Fruit fly (Drosophila melanogaster) whole organism: ENCODE results near the gene eIF4EHP.

Experiments used
- CG8478 ChIP-seq: fragments of >200 bp; optimal IDR thresholded peaks from 2 replicates; lab custom pipeline; 2018; ENCODE audit warnings: inconsistent platforms
- Dll ChIP-seq: fragments of >200 bp; optimal IDR thresholded peaks from 2 replicates; lab custom pipeline; 2017
- EcR ChIP-seq, 2 experiments: fragments of >200 bp; optimal IDR thresholded peaks; 2 replicates each; lab custom pipeline; 2017; ENCODE audit warnings: missing biosample characterization in 2 of 2, missing genetic modification characterization in 2 of 2, missing genetic modification reagents in 2 of 2
- pan ChIP-seq: fragments of >200 bp; optimal IDR thresholded peaks from 2 replicates; lab custom pipeline; 2017
- psq ChIP-seq: fragments of >200 bp; optimal IDR thresholded peaks from 2 replicates; lab custom pipeline; 2017
- usp ChIP-seq: fragments of >200 bp; optimal IDR thresholded peaks from 2 replicates; lab custom pipeline; 2017; ENCODE audit warnings: missing biosample characterization, missing genetic modification characterization, mixed read lengths

eIF4EHP gene

dm6 chr3R:24090143-24090542 lies 18.6 kb downstream of the eIF4EHP start:
- TF ChIP-seq pan = no peak
- no peak for TF ChIP-seq usp (GFP tag; lab: Kevin White, UChicago)
- TF ChIP-seq EcR (GFP tag; optimal IDR thresholded peaks at IDR 0.05; lab: Kevin White, UChicago) = no peak
- TF ChIP-seq psq (lab: Kevin White, UChicago) = no peak
- TF ChIP-seq Dll (lab: Kevin White, UChicago) = no peak
- TF ChIP-seq CG8478 = no peak

dm6 chr3R:24084975-24085374 lies 23.8 kb downstream of the eIF4EHP start:
- TF ChIP-seq EcR (GFP tag; optimal IDR thresholded peaks at IDR 0.05; lab: Kevin White, UChicago) (no peak), psq (lab: Kevin White, UChicago) (no peak), usp (GFP tag; lab: Kevin White, UChicago) (no peak), pan (no peak), Dll (lab: Kevin White, UChicago) (no peak), CG8478 (no peak)

dm6 chr3R:24079613-24080012 lies 29.1 kb downstream of the eIF4EHP start:
- TF ChIP-seq Dll (lab: Kevin White, UChicago) = no peak

- no peak for TF ChIP-seq CG8478
- TF ChIP-seq Dll (lab: Kevin White, UChicago) = no peak
- TF ChIP-seq usp (GFP tag; lab: Kevin White, UChicago) = no peak
- TF ChIP-seq pan = no peak
These were observed 29.6 kb downstream of the eIF4EHP start for dm6 chr3R:24079110-24079509.

- no peak for TF ChIP-seq Dll (lab: Kevin White, UChicago)
- TF ChIP-seq usp (GFP tag; lab: Kevin White, UChicago) = no peak
- no peak for TF ChIP-seq pan
- TF ChIP-seq CG8478 = no peak
- no peak for TF ChIP-seq EcR (GFP tag; optimal IDR thresholded peaks at IDR 0.05; lab: Kevin White, UChicago)
- no peak for TF ChIP-seq psq (lab: Kevin White, UChicago)
These were observed 35.1 kb downstream of the eIF4EHP start for dm6 chr3R:24073703-24074102.

dm6 chr3R:24069965-24070364 lies 38.8 kb downstream of the eIF4EHP start:
- TF ChIP-seq pan = no peak
- TF ChIP-seq Dll (lab: Kevin White, UChicago) = no peak
- TF ChIP-seq usp (GFP tag; lab: Kevin White, UChicago) = no peak
- TF ChIP-seq CG8478 = no peak
- TF ChIP-seq psq (lab: Kevin White, UChicago) = no peak
- TF ChIP-seq EcR (GFP tag; optimal IDR thresholded peaks at IDR 0.05; lab: Kevin White, UChicago) = no peak

- TF ChIP-seq EcR (GFP tag; optimal IDR thresholded peaks at IDR 0.05; lab: Kevin White, UChicago) (no peak), CG8478 (no peak), pan (no peak), Dll (lab: Kevin White, UChicago) (no peak), usp (GFP tag; lab: Kevin White, UChicago) (no peak), psq (lab: Kevin White, UChicago) (no peak)
These were observed 39.9 kb downstream of the eIF4EHP start for dm6 chr3R:24068830-24069229.

- TF ChIP-seq EcR (GFP tag; optimal IDR thresholded peaks at IDR 0.05; lab: Kevin White, UChicago) (no peak), pan (no peak), psq (lab: Kevin White, UChicago) (no peak), usp (GFP tag; lab: Kevin White, UChicago) (no peak), Dll (lab: Kevin White, UChicago) (no peak), CG8478 (no peak)
These were observed 43.0 kb downstream of the eIF4EHP start for dm6 chr3R:24065718-24066117.

dm6 chr3R:24058041-24058440 lies 50.7 kb downstream of the eIF4EHP start, which contains the start of gene SMC1:
SMC1 (plus strand) TSS chr3R:24058287.
- TF ChIP-seq CG8478 (no peak), psq (lab: Kevin White, UChicago) (no peak), EcR (GFP tag; optimal IDR thresholded peaks at IDR 0.05; lab: Kevin White, UChicago) (no peak), pan (no peak), usp (GFP tag; lab: Kevin White, UChicago) (no peak), Dll (lab: Kevin White, UChicago) (no peak)

dm6 chr3R:24057188-24057587 lies 51.6 kb downstream of the eIF4EHP start, which contains the start of gene Hsp68:
Hsp68 (minus strand) TSS chr3R:24057310.
- TF ChIP-seq pan = no peak
- peak; percentile 66 for TF ChIP-seq CG8478

- no peak for TF ChIP-seq psq (lab: Kevin White, UChicago)
- TF ChIP-seq Dll (lab: Kevin White, UChicago) = no peak
- TF ChIP-seq pan = no peak
- no peak for TF ChIP-seq usp (GFP tag; lab: Kevin White, UChicago)
- no peak for TF ChIP-seq EcR (GFP tag; optimal IDR thresholded peaks at IDR 0.05; lab: Kevin White, UChicago)
- TF ChIP-seq CG8478 = no peak
These were observed 54.5 kb downstream of the eIF4EHP start, which contains the start of gene CG6000 for dm6 chr3R:24054227-24054626. CG6000 (plus strand) TSS chr3R:24054391.

- TF ChIP-seq psq (lab: Kevin White, UChicago) (no peak), CG8478 (no peak), EcR (GFP tag; optimal IDR thresholded peaks at IDR 0.05; lab: Kevin White, UChicago) (no peak), pan (no peak), Dll (lab: Kevin White, UChicago) (no peak), usp (GFP tag; lab: Kevin White, UChicago) (no peak)
These were observed 55.2 kb downstream of the eIF4EHP start for dm6 chr3R:24053506-24054102.
